Fruit fly (Drosophila melanogaster) whole organism, embryonic: ENCODE measurements around the gene CG32537.

ENCODE experiments used
- Blimp-1 ChIP-seq: fragments of 200-800 bp; sonication (Bioruptor generic); optimal IDR thresholded peaks from 3 replicates; lab custom pipeline; 2018; ENCODE audit warnings: missing biosample characterization, missing genetic modification characterization, mild to moderate bottlenecking, moderate library complexity, missing genetic modification reagents
- CG11398 ChIP-seq: fragments of 200-800 bp; sonication (Bioruptor generic); optimal IDR thresholded peaks from 2 replicates; lab custom pipeline; 2016; ENCODE audit warnings: missing biosample characterization, missing genetic modification characterization
- CG1233 ChIP-seq: fragments of 200-800 bp; sonication (Bioruptor generic); optimal IDR thresholded peaks from 4 replicates; lab custom pipeline; 2018; ENCODE audit warnings: missing biosample characterization, mild to moderate bottlenecking, missing genetic modification characterization
- CG12744 ChIP-seq: fragments of 200-800 bp; sonication (Bioruptor generic); optimal IDR thresholded peaks from 2 replicates; lab custom pipeline; 2016; ENCODE audit warnings: missing biosample characterization, missing genetic modification characterization
- CG13123 ChIP-seq: fragments of 200-800 bp; sonication (Bioruptor generic); optimal IDR thresholded peaks from 2 replicates; lab custom pipeline; 2016; ENCODE audit warnings: missing biosample characterization, missing genetic modification characterization
- CG14441 ChIP-seq: fragments of 200-800 bp; sonication (Bioruptor generic); IDR thresholded peaks from 2 replicates; pipeline ENCODE4 v1.3.6; 2022; ENCODE audit warnings: missing biosample characterization, missing genetic modification characterization
- CG16813 ChIP-seq: fragments of 200-800 bp; sonication (Bioruptor generic); IDR thresholded peaks from 3 replicates; pipeline ENCODE4 v1.3.6; 2022; ENCODE audit warnings: missing biosample characterization, missing genetic modification characterization; ENCODE audit not compliant: partially characterized antibody
- CG2116 ChIP-seq: fragments of 200-800 bp; sonication (Bioruptor generic); optimal IDR thresholded peaks from 3 replicates; lab custom pipeline; 2018; ENCODE audit warnings: missing biosample characterization, mild to moderate bottlenecking, missing genetic modification characterization
- CG32767 ChIP-seq: fragments of 200-800 bp; sonication (Bioruptor generic); IDR thresholded peaks from 2 replicates; pipeline ENCODE4 v1.3.6; 2022; ENCODE audit warnings: missing biosample characterization, missing genetic modification characterization
- CG34224 ChIP-seq: fragments of 200-800 bp; sonication (Bioruptor generic); IDR thresholded peaks from 3 replicates; pipeline ENCODE4 v1.3.6; 2022; ENCODE audit warnings: missing biosample characterization, missing genetic modification characterization; ENCODE audit not compliant: partially characterized antibody
- CG7928 ChIP-seq: fragments of 200-800 bp; sonication (Bioruptor generic); optimal IDR thresholded peaks from 2 replicates; lab custom pipeline; 2017; ENCODE audit warnings: missing biosample characterization, mild to moderate bottlenecking, missing genetic modification characterization
- CG7987 ChIP-seq: fragments of 200-800 bp; sonication (Bioruptor generic); optimal IDR thresholded peaks from 2 replicates; lab custom pipeline; 2018; ENCODE audit warnings: missing biosample characterization, mild to moderate bottlenecking, missing genetic modification characterization, moderate library complexity
- Dref ChIP-seq: fragments of 200-800 bp; sonication (Bioruptor generic); IDR thresholded peaks from 2 replicates; pipeline ENCODE4 v1.3.6; 2022; ENCODE audit warnings: missing biosample characterization, missing genetic modification characterization
- E2f2 ChIP-seq: fragments of 200-800 bp; sonication (Bioruptor generic); IDR thresholded peaks from 2 replicates; pipeline ENCODE4 v1.3.6; 2022; ENCODE audit warnings: missing biosample characterization, missing genetic modification characterization
- ERR ChIP-seq: fragments of 200-800 bp; sonication (Bioruptor generic); optimal IDR thresholded peaks from 2 replicates; lab custom pipeline; 2016; ENCODE audit warnings: missing biosample characterization, missing genetic modification characterization
- Gug ChIP-seq: fragments of 200-800 bp; sonication (Bioruptor generic); IDR thresholded peaks from 4 replicates; pipeline ENCODE4 v1.3.6; 2022; ENCODE audit warnings: missing biosample characterization, missing genetic modification characterization
- H2.0 ChIP-seq: fragments of 200-800 bp; sonication (Bioruptor generic); IDR thresholded peaks from 2 replicates; pipeline ENCODE4 v1.3.6; 2022; ENCODE audit warnings: missing biosample characterization, missing genetic modification characterization
- HmgD ChIP-seq: fragments of 200-800 bp; sonication (Bioruptor generic); optimal IDR thresholded peaks from 3 replicates; lab custom pipeline; 2016; ENCODE audit warnings: missing biosample characterization, missing genetic modification characterization
- Kr ChIP-seq: fragments of 200-800 bp; sonication (Bioruptor generic); optimal IDR thresholded peaks from 2 replicates; lab custom pipeline; 2017; ENCODE audit warnings: missing biosample characterization, mild to moderate bottlenecking, missing genetic modification characterization
- Lpt ChIP-seq: fragments of >200 bp; optimal IDR thresholded peaks from 2 replicates; lab custom pipeline; 2018; ENCODE audit warnings: missing biosample characterization, missing genetic modification characterization
- MESR4 ChIP-seq: fragments of 200-800 bp; sonication (Bioruptor generic); optimal IDR thresholded peaks from 2 replicates; lab custom pipeline; 2018; ENCODE audit warnings: missing biosample characterization, mild to moderate bottlenecking, missing genetic modification characterization, moderate library complexity
- NC2α ChIP-seq: fragments of 200-800 bp; sonication (Bioruptor generic); optimal IDR thresholded peaks from 2 replicates; lab custom pipeline; 2016; ENCODE audit warnings: missing biosample characterization, missing genetic modification characterization
- Rfx ChIP-seq: fragments of 200-800 bp; sonication (Bioruptor generic); IDR thresholded peaks from 2 replicates; pipeline ENCODE4 v1.3.6; 2022; ENCODE audit warnings: missing biosample characterization, missing genetic modification characterization
- Sox100B ChIP-seq: fragments of 200-800 bp; sonication (Bioruptor generic); optimal IDR thresholded peaks from 3 replicates; lab custom pipeline; 2018; ENCODE audit warnings: missing biosample characterization, mild to moderate bottlenecking, missing genetic modification characterization
- Ssrp ChIP-seq: fragments of 200-800 bp; sonication (Bioruptor generic); optimal IDR thresholded peaks from 2 replicates; lab custom pipeline; 2018; ENCODE audit warnings: missing biosample characterization, mild to moderate bottlenecking, missing genetic modification characterization, moderate library complexity
- TFAM ChIP-seq: fragments of 200-800 bp; sonication (Bioruptor generic); optimal IDR thresholded peaks from 2 replicates; lab custom pipeline; 2017; ENCODE audit warnings: missing biosample characterization, missing genetic modification characterization, inconsistent platforms
- YL-1 ChIP-seq: fragments of 200-800 bp; sonication (Bioruptor generic); optimal IDR thresholded peaks from 3 replicates; lab custom pipeline; 2017; ENCODE audit warnings: missing biosample characterization, mild to moderate bottlenecking, missing genetic modification characterization
- ab ChIP-seq: fragments of 200-800 bp; sonication (Bioruptor generic); optimal IDR thresholded peaks from 2 replicates; lab custom pipeline; 2016; ENCODE audit warnings: missing biosample characterization, missing genetic modification characterization
- amos ChIP-seq: fragments of 200-800 bp; sonication (Bioruptor generic); IDR thresholded peaks from 2 replicates; pipeline ENCODE4 v1.3.6; 2022; ENCODE audit warnings: missing biosample characterization, missing genetic modification characterization; ENCODE audit not compliant: partially characterized antibody
- bigmax ChIP-seq: fragments of 200-800 bp; sonication (Bioruptor generic); optimal IDR thresholded peaks from 2 replicates; lab custom pipeline; 2018; ENCODE audit warnings: missing biosample characterization, mild to moderate bottlenecking, missing genetic modification characterization
- ci ChIP-seq: fragments of 200-800 bp; sonication (Bioruptor generic); IDR thresholded peaks from 3 replicates; pipeline ENCODE4 v1.3.6; 2022; ENCODE audit warnings: missing biosample characterization, missing genetic modification characterization
- dmrt11E ChIP-seq: fragments of 200-800 bp; sonication (Bioruptor generic); optimal IDR thresholded peaks from 3 replicates; lab custom pipeline; 2018; ENCODE audit warnings: missing biosample characterization, mild to moderate bottlenecking, missing genetic modification characterization, moderate library complexity
- dmrt99B ChIP-seq: fragments of 200-800 bp; sonication (Bioruptor generic); optimal IDR thresholded peaks from 2 replicates; lab custom pipeline; 2018; ENCODE audit warnings: missing biosample characterization, mild to moderate bottlenecking, missing genetic modification characterization, moderate library complexity
- ems ChIP-seq: fragments of 200-800 bp; sonication (Bioruptor generic); optimal IDR thresholded peaks from 3 replicates; lab custom pipeline; 2016; ENCODE audit warnings: missing biosample characterization, missing genetic modification characterization
- grn ChIP-seq: fragments of 200-800 bp; sonication (Bioruptor generic); optimal IDR thresholded peaks from 3 replicates; lab custom pipeline; 2017; ENCODE audit warnings: missing biosample characterization, missing genetic modification characterization
- gsb-n ChIP-seq: fragments of 200-800 bp; sonication (Bioruptor generic); optimal IDR thresholded peaks from 3 replicates; lab custom pipeline; 2018; ENCODE audit warnings: missing biosample characterization, mild to moderate bottlenecking, missing genetic modification characterization
- h ChIP-seq: fragments of >200 bp; optimal IDR thresholded peaks from 2 replicates; lab custom pipeline; 2017
- hth ChIP-seq: fragments of >200 bp; optimal IDR thresholded peaks from 2 replicates; lab custom pipeline; 2017; ENCODE audit warnings: inconsistent platforms
- lbe ChIP-seq: fragments of 200-800 bp; sonication (Bioruptor generic); optimal IDR thresholded peaks from 2 replicates; lab custom pipeline; 2016; ENCODE audit warnings: missing biosample characterization, mild to moderate bottlenecking, missing genetic modification characterization
- luna ChIP-seq: fragments of 200-800 bp; sonication (Bioruptor generic); optimal IDR thresholded peaks from 2 replicates; lab custom pipeline; 2016; ENCODE audit warnings: missing biosample characterization, missing genetic modification characterization
- nmo ChIP-seq: fragments of 200-800 bp; sonication (Bioruptor generic); optimal IDR thresholded peaks from 2 replicates; lab custom pipeline; 2018; ENCODE audit warnings: missing biosample characterization, mild to moderate bottlenecking, missing genetic modification characterization, moderate library complexity
- nom ChIP-seq: fragments of 200-800 bp; sonication (Bioruptor generic); optimal IDR thresholded peaks from 2 replicates; lab custom pipeline; 2017; ENCODE audit warnings: missing biosample characterization, missing genetic modification characterization, mild to moderate bottlenecking, moderate library complexity, missing genetic modification reagents
- pho ChIP-seq: fragments of 200-800 bp; sonication (Bioruptor generic); optimal IDR thresholded peaks from 2 replicates; lab custom pipeline; 2016; ENCODE audit warnings: missing biosample characterization, missing genetic modification characterization
- salm ChIP-seq: fragments of 200-800 bp; sonication (Bioruptor generic); optimal IDR thresholded peaks from 2 replicates; lab custom pipeline; 2018; ENCODE audit warnings: missing biosample characterization, mild to moderate bottlenecking, missing genetic modification characterization
- sc ChIP-seq, 3 experiments: fragments of >200 bp in 2 of 3; fragments of 200-800 bp in 1 of 3; sonication (Bioruptor generic) in 1 of 3; optimal IDR thresholded peaks; 2 replicates in 2 of 3; 3 replicates in 1 of 3; lab custom pipeline; 2017; ENCODE audit warnings: mild to moderate bottlenecking in 1 of 3, missing biosample characterization in 1 of 3, missing genetic modification characterization in 1 of 3, missing genetic modification reagents in 1 of 3
- sima ChIP-seq: fragments of 200-800 bp; sonication (Bioruptor generic); optimal IDR thresholded peaks from 2 replicates; lab custom pipeline; 2016; ENCODE audit warnings: missing biosample characterization, missing genetic modification characterization
- twi ChIP-seq: fragments of 200-800 bp; optimal IDR thresholded peaks from 2 replicates; lab custom pipeline; 2019; ENCODE audit warnings: missing biosample characterization, mild to moderate bottlenecking, missing genetic modification characterization, moderate library complexity
- wek ChIP-seq: fragments of 200-800 bp; sonication (Bioruptor generic); optimal IDR thresholded peaks from 3 replicates; lab custom pipeline; 2018; ENCODE audit warnings: missing biosample characterization, mild to moderate bottlenecking, missing genetic modification characterization, moderate library complexity

Gene CG32537

dm6 chrX:19321820-19322708 lies 45.7 kb upstream of the CG32537 start, which contains the start of gene out (continued):
- TF ChIP-seq sc (optimal IDR thresholded peaks at IDR 0.05; lab: Kevin White, UChicago): no peak
- TF ChIP-seq sc (GFP tag; optimal IDR thresholded peaks at IDR 0.05; lab: Kevin White, UChicago): peak; percentile 94
- TF ChIP-seq Ssrp (tag; lab: Kevin White, UChicago): peak; percentile 93
- TF ChIP-seq gsb-n (tag; lab: Kevin White, UChicago): peak; percentile 88
- no peak for TF ChIP-seq HmgD
- TF ChIP-seq wek: peak; percentile 75
- peak; percentile 92 for TF ChIP-seq Gug (GFP tag; lab: Robert Waterston, UW)
- TF ChIP-seq CG13123: peak; percentile 77
- peak; percentile 77 for TF ChIP-seq ab (GFP tag; lab: Kevin White, UChicago)
- no peak for TF ChIP-seq luna (GFP tag; lab: Kevin White, UChicago)
- no peak for TF ChIP-seq h (lab: Kevin White, UChicago)
- peak; percentile 79 for TF ChIP-seq CG2116 (GFP tag; lab: Kevin White, UChicago)
- no peak for TF ChIP-seq CG16813
- no peak for TF ChIP-seq CG34224 (GFP tag; lab: Robert Waterston, UW)
- peak; percentile 39 for TF ChIP-seq CG11398 (GFP tag; lab: Kevin White, UChicago)
- TF ChIP-seq CG7987 (GFP tag; lab: Kevin White, UChicago): peak; percentile 61
- peak; percentile 28 for TF ChIP-seq grn
- peak; percentile 70 for TF ChIP-seq ERR (GFP tag; lab: Kevin White, UChicago)
- peak; percentile 89 for TF ChIP-seq H2.0
- TF ChIP-seq nom (GFP tag; lab: Kevin White, UChicago): peak; percentile 85
- 0 out of 2 replicates have a peak, but pooled peaks have one; percentile 28 for TF ChIP-seq Dref (GFP tag; lab: Robert Waterston, UW)
- peak; percentile 32; the same call in 1 of the 2 replicates for TF ChIP-seq amos (GFP tag; lab: Robert Waterston, UW)
- peak; percentile 67 for TF ChIP-seq CG7928 (GFP tag; lab: Kevin White, UChicago)
- peak; percentile 89 for TF ChIP-seq pho (GFP tag; lab: Kevin White, UChicago)
- peak; percentile 95 for TF ChIP-seq CG14441 (GFP tag; lab: Robert Waterston, UW)
- TF ChIP-seq CG12744: peak; percentile 86
- no peak for TF ChIP-seq hth (lab: Kevin White, UChicago)
- TF ChIP-seq Kr (GFP tag; lab: Kevin White, UChicago): peak; percentile 54
- TF ChIP-seq Sox100B (GFP tag; lab: Kevin White, UChicago): peak; percentile 94
- TF ChIP-seq CG32767 (GFP tag; lab: Robert Waterston, UW): peak; percentile 95
- TF ChIP-seq NC2α (GFP tag; lab: Kevin White, UChicago): peak; percentile 63
- TF ChIP-seq bigmax (GFP tag; lab: Kevin White, UChicago): peak; percentile 7
- TF ChIP-seq twi (tag; lab: Kevin White, UChicago): peak; percentile 85
- no peak for TF ChIP-seq MESR4 (GFP tag; lab: Kevin White, UChicago)
- peak; percentile 73 for TF ChIP-seq TFAM (GFP tag; lab: Kevin White, UChicago)
- TF ChIP-seq salm (tag; lab: Kevin White, UChicago): peak; percentile 92
- peak; percentile 94 for TF ChIP-seq dmrt99B (tag; lab: Kevin White, UChicago)
- peak; percentile 95 for TF ChIP-seq dmrt11E
- peak; percentile 94 for TF ChIP-seq ci (GFP tag; lab: Robert Waterston, UW)
- TF ChIP-seq nmo (GFP tag; lab: Kevin White, UChicago): peak; percentile 97
- TF ChIP-seq Blimp-1 (GFP tag; lab: Kevin White, UChicago): peak; percentile 91
- peak; percentile 75 for TF ChIP-seq YL-1 (GFP tag; lab: Kevin White, UChicago)
- TF ChIP-seq ems (GFP tag; lab: Kevin White, UChicago): peak; percentile 86
- peak; percentile 84 for TF ChIP-seq lbe (GFP tag; lab: Kevin White, UChicago)
- peak; percentile 93 for TF ChIP-seq CG1233 (GFP tag; lab: Kevin White, UChicago)
- no peak for TF ChIP-seq Lpt (GFP tag; lab: Kevin White, UChicago)
- TF ChIP-seq Rfx: peak; percentile 95
- TF ChIP-seq E2f2 (GFP tag; lab: Robert Waterston, UW): peak; percentile 78
- peak; percentile 47 for TF ChIP-seq sima (GFP tag; lab: Kevin White, UChicago)
